Fruit fly (Drosophila melanogaster) whole organism, embryonic: ENCODE measurements around the gene CG3655.

Experiments
- ATbp ChIP-seq: fragments of 200-800 bp; sonication (Bioruptor generic); optimal IDR thresholded peaks from 2 replicates; lab custom pipeline; 2017; ENCODE audit warnings: missing biosample characterization, mild to moderate bottlenecking, missing genetic modification characterization, missing genetic modification reagents
- B-H2 ChIP-seq: fragments of 200-800 bp; sonication (Bioruptor generic); optimal IDR thresholded peaks from 2 replicates; lab custom pipeline; 2018; ENCODE audit warnings: missing biosample characterization, mild to moderate bottlenecking, missing genetic modification characterization
- BEAF-32 ChIP-seq: fragments of 200-800 bp; sonication (Bioruptor generic); optimal IDR thresholded peaks from 3 replicates; lab custom pipeline; 2017; ENCODE audit warnings: missing biosample characterization, missing genetic modification characterization, mild to moderate bottlenecking, moderate library complexity, missing genetic modification reagents
- Bgb ChIP-seq: fragments of 200-800 bp; sonication (Bioruptor generic); IDR thresholded peaks from 2 replicates; pipeline ENCODE4 v1.3.6; 2022; ENCODE audit warnings: missing biosample characterization, missing genetic modification characterization; ENCODE audit not compliant: partially characterized antibody
- CG10267 ChIP-seq: fragments of 200-800 bp; sonication (Bioruptor generic); optimal IDR thresholded peaks from 2 replicates; lab custom pipeline; 2018; ENCODE audit warnings: missing biosample characterization, mild to moderate bottlenecking, missing genetic modification characterization, moderate library complexity
- CG11398 ChIP-seq: fragments of 200-800 bp; sonication (Bioruptor generic); optimal IDR thresholded peaks from 2 replicates; lab custom pipeline; 2016; ENCODE audit warnings: missing biosample characterization, missing genetic modification characterization
- CG12219 ChIP-seq: fragments of 200-800 bp; sonication (Bioruptor generic); optimal IDR thresholded peaks from 3 replicates; lab custom pipeline; 2018; ENCODE audit warnings: missing biosample characterization, mild to moderate bottlenecking, missing genetic modification characterization
- CG1233 ChIP-seq: fragments of 200-800 bp; sonication (Bioruptor generic); optimal IDR thresholded peaks from 4 replicates; lab custom pipeline; 2018; ENCODE audit warnings: missing biosample characterization, mild to moderate bottlenecking, missing genetic modification characterization
- CG14710 ChIP-seq: fragments of 200-800 bp; sonication (Bioruptor generic); optimal IDR thresholded peaks from 3 replicates; lab custom pipeline; 2019; ENCODE audit warnings: missing biosample characterization, mild to moderate bottlenecking, missing genetic modification characterization, moderate library complexity
- CG17361 ChIP-seq: fragments of 200-800 bp; sonication (Bioruptor generic); IDR thresholded peaks from 3 replicates; pipeline ENCODE4 v1.3.6; 2022; ENCODE audit warnings: missing biosample characterization, missing genetic modification characterization
- CG18262 ChIP-seq: fragments of 200-800 bp; optimal IDR thresholded peaks from 3 replicates; lab custom pipeline; 2019; ENCODE audit warnings: missing biosample characterization, mild to moderate bottlenecking, missing genetic modification characterization, moderate library complexity
- CG2199 ChIP-seq: fragments of 200-800 bp; sonication (Bioruptor generic); IDR thresholded peaks from 3 replicates; pipeline ENCODE4 v1.3.6; 2022; ENCODE audit warnings: missing biosample characterization, missing genetic modification characterization
- CG2875 ChIP-seq: fragments of 200-800 bp; sonication (Bioruptor generic); optimal IDR thresholded peaks from 2 replicates; lab custom pipeline; 2017; ENCODE audit warnings: missing biosample characterization, mild to moderate bottlenecking, missing genetic modification characterization, missing genetic modification reagents
- CG32767 ChIP-seq: fragments of 200-800 bp; sonication (Bioruptor generic); IDR thresholded peaks from 2 replicates; pipeline ENCODE4 v1.3.6; 2022; ENCODE audit warnings: missing biosample characterization, missing genetic modification characterization
- CG3281 ChIP-seq: fragments of 200-800 bp; sonication (Bioruptor generic); optimal IDR thresholded peaks from 3 replicates; lab custom pipeline; 2017; ENCODE audit warnings: missing biosample characterization, mild to moderate bottlenecking, missing genetic modification characterization
- CG4707 ChIP-seq: fragments of 200-800 bp; sonication (Bioruptor generic); optimal IDR thresholded peaks from 2 replicates; lab custom pipeline; 2018; ENCODE audit warnings: missing biosample characterization, mild to moderate bottlenecking, missing genetic modification characterization, moderate library complexity
- CG4854 ChIP-seq: fragments of 200-800 bp; sonication (Bioruptor generic); optimal IDR thresholded peaks from 2 replicates; lab custom pipeline; 2016; ENCODE audit warnings: missing biosample characterization, missing genetic modification characterization, inconsistent platforms
- CG6272 ChIP-seq: fragments of 200-800 bp; sonication (Bioruptor generic); IDR thresholded peaks from 2 replicates; pipeline ENCODE4 v1.3.6; 2022; ENCODE audit warnings: missing biosample characterization, missing genetic modification characterization
- CG6689 ChIP-seq: fragments of 200-800 bp; sonication (Bioruptor generic); IDR thresholded peaks from 2 replicates; pipeline ENCODE4 v1.3.6; 2022; ENCODE audit warnings: missing biosample characterization, missing genetic modification characterization
- Doc3 ChIP-seq: fragments of 200-800 bp; sonication (Bioruptor generic); IDR thresholded peaks from 3 replicates; pipeline ENCODE4 v1.3.6; 2022; ENCODE audit warnings: missing biosample characterization, missing genetic modification characterization; ENCODE audit not compliant: partially characterized antibody
- Dp ChIP-seq: fragments of 200-800 bp; sonication (Bioruptor generic); optimal IDR thresholded peaks from 2 replicates; lab custom pipeline; 2018; ENCODE audit warnings: missing biosample characterization, mild to moderate bottlenecking, missing genetic modification characterization, moderate library complexity
- Dref ChIP-seq: fragments of 200-800 bp; sonication (Bioruptor generic); IDR thresholded peaks from 2 replicates; pipeline ENCODE4 v1.3.6; 2022; ENCODE audit warnings: missing biosample characterization, missing genetic modification characterization
- HHEX ChIP-seq: fragments of 200-800 bp; sonication (Bioruptor generic); optimal IDR thresholded peaks from 3 replicates; lab custom pipeline; 2017; ENCODE audit warnings: missing biosample characterization, mild to moderate bottlenecking, missing genetic modification characterization, missing genetic modification reagents
- HmgZ ChIP-seq: fragments of 200-800 bp; sonication (Bioruptor generic); optimal IDR thresholded peaks from 2 replicates; lab custom pipeline; 2018; ENCODE audit warnings: missing biosample characterization, mild to moderate bottlenecking, missing genetic modification characterization
- Hmr ChIP-seq: fragments of 200-800 bp; sonication (Bioruptor generic); optimal IDR thresholded peaks from 3 replicates; lab custom pipeline; 2017; ENCODE audit warnings: mild to moderate bottlenecking, missing biosample characterization, missing genetic modification reagents, missing genetic modification characterization
- Lhr ChIP-seq: fragments of 200-800 bp; sonication (Bioruptor generic); optimal IDR thresholded peaks from 3 replicates; lab custom pipeline; 2017; ENCODE audit warnings: mild to moderate bottlenecking, missing biosample characterization, missing genetic modification reagents, missing genetic modification characterization
- MBD-R2 ChIP-seq: fragments of 200-800 bp; sonication (Bioruptor generic); IDR thresholded peaks from 2 replicates; pipeline ENCODE4 v1.3.6; 2022; ENCODE audit warnings: missing biosample characterization, missing genetic modification characterization
- Rfx ChIP-seq: fragments of 200-800 bp; sonication (Bioruptor generic); IDR thresholded peaks from 2 replicates; pipeline ENCODE4 v1.3.6; 2022; ENCODE audit warnings: missing biosample characterization, missing genetic modification characterization
- Sry-δ ChIP-seq: fragments of 200-800 bp; sonication (Bioruptor generic); optimal IDR thresholded peaks from 2 replicates; lab custom pipeline; 2016; ENCODE audit warnings: missing biosample characterization, missing genetic modification characterization
- TFAM ChIP-seq: fragments of 200-800 bp; sonication (Bioruptor generic); optimal IDR thresholded peaks from 2 replicates; lab custom pipeline; 2017; ENCODE audit warnings: missing biosample characterization, missing genetic modification characterization, inconsistent platforms
- crp ChIP-seq, 2 experiments: fragments of 200-800 bp; sonication (Bioruptor generic); optimal IDR thresholded peaks; 2 replicates in 1 of 2; 3 replicates in 1 of 2; lab custom pipeline; 2017; ENCODE audit warnings: missing biosample characterization in 2 of 2, missing genetic modification characterization in 2 of 2, mild to moderate bottlenecking in 1 of 2, moderate library complexity in 1 of 2
- ewg ChIP-seq: fragments of 200-800 bp; sonication (Bioruptor generic); optimal IDR thresholded peaks from 3 replicates; lab custom pipeline; 2017; ENCODE audit warnings: mild to moderate bottlenecking, missing biosample characterization, missing genetic modification reagents, missing genetic modification characterization
- gfzf ChIP-seq: fragments of 200-800 bp; sonication (Bioruptor generic); optimal IDR thresholded peaks from 2 replicates; lab custom pipeline; 2016; ENCODE audit warnings: missing biosample characterization, mild to moderate bottlenecking, missing genetic modification characterization, moderate library complexity
- grau ChIP-seq: fragments of 200-800 bp; optimal IDR thresholded peaks from 3 replicates; lab custom pipeline; 2019; ENCODE audit warnings: missing biosample characterization, mild to moderate bottlenecking, missing genetic modification characterization, moderate library complexity
- hb ChIP-seq: fragments of 200-800 bp; sonication (Bioruptor generic); IDR thresholded peaks from 3 replicates; pipeline ENCODE4 v1.3.6; 2022; ENCODE audit warnings: missing biosample characterization, missing genetic modification characterization; ENCODE audit not compliant: partially characterized antibody
- hbn ChIP-seq: fragments of 200-800 bp; sonication (Bioruptor generic); IDR thresholded peaks from 2 replicates; pipeline ENCODE4 v1.3.6; 2022; ENCODE audit warnings: missing biosample characterization, missing genetic modification characterization; ENCODE audit not compliant: partially characterized antibody
- kni ChIP-seq: fragments of 200-800 bp; sonication (Bioruptor generic); optimal IDR thresholded peaks from 3 replicates; lab custom pipeline; 2017; ENCODE audit warnings: mild to moderate bottlenecking, missing biosample characterization, missing genetic modification reagents, missing genetic modification characterization
- nau ChIP-seq: fragments of 200-800 bp; sonication (Bioruptor generic); optimal IDR thresholded peaks from 3 replicates; lab custom pipeline; 2017; ENCODE audit warnings: missing biosample characterization, mild to moderate bottlenecking, missing genetic modification characterization, missing genetic modification reagents
- nerfin-1 ChIP-seq: fragments of 200-800 bp; sonication (Bioruptor generic); optimal IDR thresholded peaks from 3 replicates; lab custom pipeline; 2019; ENCODE audit warnings: missing biosample characterization, mild to moderate bottlenecking, missing genetic modification characterization, moderate library complexity
- nmo ChIP-seq: fragments of 200-800 bp; sonication (Bioruptor generic); optimal IDR thresholded peaks from 2 replicates; lab custom pipeline; 2018; ENCODE audit warnings: missing biosample characterization, mild to moderate bottlenecking, missing genetic modification characterization, moderate library complexity
- phol ChIP-seq: fragments of 200-800 bp; sonication (Bioruptor generic); optimal IDR thresholded peaks from 3 replicates; lab custom pipeline; 2018; ENCODE audit warnings: missing biosample characterization, mild to moderate bottlenecking, missing genetic modification characterization, moderate library complexity
- salm ChIP-seq: fragments of 200-800 bp; sonication (Bioruptor generic); optimal IDR thresholded peaks from 2 replicates; lab custom pipeline; 2018; ENCODE audit warnings: missing biosample characterization, mild to moderate bottlenecking, missing genetic modification characterization
- sens-2 ChIP-seq: fragments of 200-800 bp; sonication (Bioruptor generic); IDR thresholded peaks from 2 replicates; pipeline ENCODE4 v1.3.6; 2022; ENCODE audit warnings: missing biosample characterization, missing genetic modification characterization
- seq ChIP-seq: fragments of 200-800 bp; sonication (Bioruptor generic); IDR thresholded peaks from 2 replicates; pipeline ENCODE4 v1.3.6; 2022; ENCODE audit warnings: missing biosample characterization, missing genetic modification characterization
- tgo ChIP-seq: fragments of 200-800 bp; sonication (Bioruptor generic); IDR thresholded peaks from 3 replicates; pipeline ENCODE4 v1.3.6; 2022; ENCODE audit warnings: missing biosample characterization, missing genetic modification characterization
- tio ChIP-seq: fragments of 200-800 bp; sonication (Bioruptor generic); optimal IDR thresholded peaks from 2 replicates; lab custom pipeline; 2017; ENCODE audit warnings: missing biosample characterization, missing genetic modification characterization, inconsistent platforms
- vvl ChIP-seq: fragments of 200-800 bp; sonication (Bioruptor generic); IDR thresholded peaks from 2 replicates; pipeline ENCODE4 v1.3.6; 2022; ENCODE audit warnings: missing biosample characterization, missing genetic modification characterization
- wdn ChIP-seq: fragments of 200-800 bp; sonication (Bioruptor generic); IDR thresholded peaks from 2 replicates; pipeline ENCODE4 v1.3.6; 2022; ENCODE audit warnings: missing biosample characterization, missing genetic modification characterization
- wek ChIP-seq: fragments of 200-800 bp; sonication (Bioruptor generic); optimal IDR thresholded peaks from 3 replicates; lab custom pipeline; 2018; ENCODE audit warnings: missing biosample characterization, mild to moderate bottlenecking, missing genetic modification characterization, moderate library complexity

The CG3655 gene

DNA sequence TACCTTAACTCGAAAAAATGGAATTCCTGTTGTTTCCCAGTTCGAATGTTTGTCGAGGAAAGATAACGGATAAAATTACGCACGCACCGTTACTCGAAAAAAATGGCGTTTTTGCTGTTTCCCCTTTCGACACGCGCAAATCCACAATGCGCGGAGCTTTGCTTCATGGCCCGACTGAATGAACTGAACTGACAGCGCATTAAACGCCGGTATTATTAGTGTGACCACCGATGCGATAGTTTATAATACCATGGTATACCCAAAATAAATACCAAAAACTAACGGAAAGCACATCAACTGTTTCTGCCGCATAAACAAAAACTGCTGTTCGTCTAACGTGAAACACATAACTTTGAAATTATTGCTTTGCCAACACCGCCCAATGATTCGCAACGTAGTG is 108.2 kb downstream of the CG3655 start, which contains the start of the genes CG32814, CG11638 and CG3021:
TSS of gene CG32814 (minus strand) at position 190 of the 400 bp plus-strand sequence.
TSS of gene CG11638 (minus strand) at position 193 of the 400 bp plus-strand sequence.
TSS of gene CG3021 (plus strand) at position 281 of the 400 bp plus-strand sequence.
- peak; percentile 88 for TF ChIP-seq MBD-R2
- TF ChIP-seq ATbp (GFP tag; lab: Kevin White, UChicago), result peak; percentile 22
- 0 out of 2 replicates have a peak, but pooled peaks have one; percentile 42 for TF ChIP-seq hbn (GFP tag; lab: Robert Waterston, UW)
- TF ChIP-seq crp (GFP tag; optimal IDR thresholded peaks at IDR 0.05; lab: Kevin White, UChicago), result peak in 1 of 2 experiments; percentile 73
- no peak for TF ChIP-seq sens-2
- peak; percentile 41 for TF ChIP-seq CG1233
- no peak for TF ChIP-seq tgo
- peak; percentile 9 for TF ChIP-seq CG10267 (tag; lab: Kevin White, UChicago)
- peak; percentile 41 for TF ChIP-seq nerfin-1 (tag; lab: Kevin White, UChicago)
- TF ChIP-seq CG6272 (GFP tag; lab: Robert Waterston, UW), result no peak
- peak; percentile 2 for TF ChIP-seq nau
- peak; percentile 21; the same call in 1 of the 2 replicates for TF ChIP-seq vvl (GFP tag; lab: Robert Waterston, UW)
- TF ChIP-seq Rfx, result 0 out of 2 replicates have a peak, but pooled peaks have one; percentile 15
- peak; percentile 5 for TF ChIP-seq CG2875 (GFP tag; lab: Kevin White, UChicago)
- peak; percentile 9 for TF ChIP-seq CG12219
- peak; percentile 52; the same call in 1 of the 2 replicates for TF ChIP-seq Bgb
- TF ChIP-seq CG4707, result no peak
- TF ChIP-seq CG18262 (tag; lab: Kevin White, UChicago), result peak; percentile 3
- peak; percentile 26 for TF ChIP-seq ewg
- no peak for TF ChIP-seq CG6689
- peak; percentile 5 for TF ChIP-seq B-H2 (GFP tag; lab: Kevin White, UChicago)
- peak; percentile 66 for TF ChIP-seq phol (tag; lab: Kevin White, UChicago)
- peak; percentile 65 for TF ChIP-seq BEAF-32 (GFP tag; lab: Kevin White, UChicago)
- peak; percentile 23 for TF ChIP-seq kni (GFP tag; lab: Kevin White, UChicago)
- TF ChIP-seq CG11398 (GFP tag; lab: Kevin White, UChicago), result peak; percentile 22
- peak; percentile 24 for TF ChIP-seq Hmr (GFP tag; lab: Kevin White, UChicago)
- TF ChIP-seq wdn, result no peak
- 0 out of 3 replicates have a peak, but pooled peaks have one; percentile 21 for TF ChIP-seq CG17361 (GFP tag; lab: Robert Waterston, UW)
- TF ChIP-seq CG4854 (GFP tag; lab: Kevin White, UChicago), result no peak
- peak; percentile 13 for TF ChIP-seq HHEX (GFP tag; lab: Kevin White, UChicago)
- TF ChIP-seq Lhr (GFP tag; lab: Kevin White, UChicago), result peak; percentile 11
- TF ChIP-seq Sry-δ, result peak; percentile 40
- TF ChIP-seq nmo (GFP tag; lab: Kevin White, UChicago), result peak; percentile 34
- peak; percentile 55 for TF ChIP-seq Dp
- TF ChIP-seq CG32767 (GFP tag; lab: Robert Waterston, UW), result no peak
- TF ChIP-seq grau (tag; lab: Kevin White, UChicago), result peak; percentile 36
- TF ChIP-seq CG14710, result peak; percentile 28
- 0 out of 2 replicates have a peak, but pooled peaks have one; percentile 16 for TF ChIP-seq Dref (GFP tag; lab: Robert Waterston, UW)
- TF ChIP-seq tio (GFP tag; lab: Kevin White, UChicago), result no peak
- TF ChIP-seq CG3281 (GFP tag; lab: Kevin White, UChicago), result peak; percentile 20
- no peak for TF ChIP-seq CG2199 (GFP tag; lab: Robert Waterston, UW)
- TF ChIP-seq wek, result peak; percentile 0
- TF ChIP-seq salm (tag; lab: Kevin White, UChicago), result peak; percentile 10
- TF ChIP-seq hb (GFP tag; lab: Robert Waterston, UW), result no peak
- TF ChIP-seq HmgZ, result peak; percentile 52
- TF ChIP-seq gfzf (GFP tag; lab: Kevin White, UChicago), result peak; percentile 73
- TF ChIP-seq Doc3 (GFP tag; lab: Robert Waterston, UW), result 0 out of 3 replicates have a peak, but pooled peaks have one; percentile 23
- no peak for TF ChIP-seq TFAM
- TF ChIP-seq seq (GFP tag; lab: Robert Waterston, UW), result no peak
